Worm (Caenorhabditis elegans): ENCODE measurements around the gene K10H10.6.

- TF ChIP-seq fkh-8 (tag; optimal IDR thresholded peaks at IDR 0.05) = no peak
- no peak for TF ChIP-seq elt-3 (tag; optimal IDR thresholded peaks at IDR 0.05)
- TF ChIP-seq jun-1 (tag; optimal IDR thresholded peaks at IDR 0.05) = no peak
- no peak for TF ChIP-seq mep-1 (tag; optimal IDR thresholded peaks at IDR 0.05)
- TF ChIP-seq pqm-1 (tag; optimal IDR thresholded peaks at IDR 0.05) = no peak
- TF ChIP-seq fos-1 (tag; optimal IDR thresholded peaks at IDR 0.05) = no peak
- no peak for TF ChIP-seq ces-1 (GFP tag; optimal IDR thresholded peaks at IDR 0.05)
- TF ChIP-seq ama-1 (optimal IDR thresholded peaks at IDR 0.05) = no peak
- TF ChIP-seq nhr-11 (tag; optimal IDR thresholded peaks at IDR 0.05) = no peak
- no peak for TF ChIP-seq ztf-11 (tag; optimal IDR thresholded peaks at IDR 0.05)
- no peak for TF ChIP-seq ztf-4 (tag; optimal IDR thresholded peaks at IDR 0.05)
- no peak for TF ChIP-seq unc-62 (GFP tag; optimal IDR thresholded peaks at IDR 0.05)
Measured at ce11 chrII:14470020-14470419, 33.1 kb upstream of the K10H10.6 start.

Measured in whole organism, L1 larva.